Worm (Caenorhabditis elegans): Measurements from ENCODE around the gene Y57A10A.8.
A peak's percentile ranks its signal among the peaks of the same experiment; 100 is the strongest.
"Not testable (repeated sequence)": the region's sequence is repeated elsewhere in the genome, so short reads cannot be mapped to it uniquely, and the experiment has no call there.

The Y57A10A.8 gene

DNA sequence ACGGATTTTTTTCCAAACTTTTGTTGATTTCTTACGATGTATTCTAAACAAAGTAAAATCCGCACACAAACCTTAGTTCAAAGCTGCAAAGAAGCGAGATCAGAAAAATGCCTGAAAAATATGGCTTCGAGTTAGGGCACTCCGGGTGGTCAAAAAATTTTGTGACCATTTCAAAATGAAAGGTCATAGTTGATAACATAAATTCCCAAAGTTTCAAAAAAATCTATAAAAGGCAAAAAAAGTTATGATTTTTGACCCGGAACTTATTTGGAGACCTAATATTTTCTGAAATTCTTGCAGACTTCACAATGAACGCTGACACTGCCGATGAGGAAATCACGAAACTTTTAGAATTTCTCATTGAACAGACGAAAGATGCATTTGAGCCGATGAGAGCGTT, at the start of gene Y57A10A.8:
TSS of gene Y57A10A.8 (plus strand) at position 301 of the 400 bp plus-strand sequence.
- TF ChIP-seq nhr-90 (tag; optimal IDR thresholded peaks at IDR 0.05; ENCODE audit: poor library complexity); mep-1 (tag; optimal IDR thresholded peaks at IDR 0.05); dpl-1 (GFP tag; optimal IDR thresholded peaks at IDR 0.05): not testable (repeated sequence)

DNA sequence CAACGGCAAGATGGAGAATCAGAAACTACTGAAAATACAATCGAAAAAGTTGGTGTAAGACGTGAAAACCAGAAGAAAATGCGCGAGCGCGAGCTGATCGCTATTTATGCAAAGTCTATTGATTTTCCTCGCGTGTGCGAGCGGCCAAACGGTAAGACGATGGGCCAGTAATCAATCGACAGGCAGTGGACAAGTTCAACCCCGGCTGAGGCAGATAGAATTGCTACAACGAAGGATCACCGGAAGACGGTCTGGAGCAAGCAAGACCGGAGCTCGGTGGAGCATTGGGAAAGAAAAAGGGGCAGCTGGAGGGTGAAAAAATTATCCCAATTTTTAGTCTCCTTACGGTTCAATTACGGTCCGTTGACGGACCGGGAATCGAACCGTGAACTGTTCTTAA, 41.9 kb upstream of the Y57A10A.8 start:
- peak; percentile 20 for TF ChIP-seq nhr-19 (GFP tag; conservative IDR thresholded peaks at IDR 0.05)
- peak; percentile 19; the same call in 1 of the 2 replicates for TF ChIP-seq grh-1 (GFP tag; IDR thresholded peaks at IDR 0.05)

DNA sequence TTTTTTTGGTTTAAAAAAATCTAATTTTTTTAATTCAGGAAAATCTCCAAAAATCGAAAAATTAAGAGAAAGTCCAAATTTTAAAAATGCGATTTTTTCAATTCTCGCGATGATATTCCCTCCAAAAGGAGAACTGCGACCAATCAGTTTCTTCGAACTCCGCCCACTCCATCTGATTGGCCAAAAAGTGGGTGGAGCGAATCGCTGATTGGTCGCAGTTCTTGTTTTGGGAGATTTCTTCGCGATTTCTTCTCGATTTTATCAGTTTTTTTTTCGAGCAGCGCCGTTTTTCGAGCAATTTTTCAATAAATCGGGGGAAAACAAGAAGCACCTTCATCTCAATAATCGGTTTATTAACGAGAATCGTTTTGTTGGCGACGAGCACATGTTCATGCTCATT, 34.2 kb upstream of the Y57A10A.8 start:
- no peak for TF ChIP-seq elt-2 (tag; optimal IDR thresholded peaks at IDR 0.05)
- no peak for TF ChIP-seq C34B4.2 (tag; optimal IDR thresholded peaks at IDR 0.05)
- TF ChIP-seq lin-15B (tag; optimal IDR thresholded peaks at IDR 0.05): no peak
- TF ChIP-seq lsy-2 (tag; optimal IDR thresholded peaks at IDR 0.05): no peak
- no peak for TF ChIP-seq ceh-88 (GFP tag; IDR thresholded peaks at IDR 0.05)
- no peak for TF ChIP-seq hlh-4 (tag; optimal IDR thresholded peaks at IDR 0.05)
- no peak for TF ChIP-seq lin-39 (tag; optimal IDR thresholded peaks at IDR 0.05)
- no peak for TF ChIP-seq sup-37 (GFP tag; optimal IDR thresholded peaks at IDR 0.05)
- TF ChIP-seq nhr-84 (tag; optimal IDR thresholded peaks at IDR 0.05): no peak
- TF ChIP-seq ztf-4 (tag; optimal IDR thresholded peaks at IDR 0.05): no peak

DNA sequence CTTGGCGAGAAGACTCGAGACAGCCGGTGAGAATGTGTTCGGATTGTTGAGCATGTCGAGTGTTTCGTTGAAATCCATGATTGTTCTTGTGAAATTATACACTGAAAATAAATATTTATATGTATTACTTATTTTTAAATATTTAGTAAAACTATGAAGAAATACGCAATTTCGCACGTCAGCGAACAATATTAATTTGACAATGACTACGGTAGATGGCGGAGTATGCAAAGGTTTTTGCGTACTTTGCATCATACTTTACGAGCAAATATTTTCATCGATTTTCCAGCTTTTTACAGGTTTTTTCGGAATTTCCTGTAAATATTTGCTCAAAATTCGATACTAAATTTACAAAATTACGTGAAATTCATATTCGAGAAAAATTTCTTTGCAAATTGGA, 33.8 kb upstream of the Y57A10A.8 start, which contains the start of gene set-24:
TSS of gene set-24 (minus strand) at position 101 of the 400 bp plus-strand sequence.
- TF ChIP-seq nhr-11 (tag; optimal IDR thresholded peaks at IDR 0.05) (no peak), ceh-82 (tag; optimal IDR thresholded peaks at IDR 0.05) (no peak), sup-37 (GFP tag; optimal IDR thresholded peaks at IDR 0.05) (no peak), sptf-1 (tag; optimal IDR thresholded peaks at IDR 0.05) (no peak), ztf-4 (tag; optimal IDR thresholded peaks at IDR 0.05) (no peak), tbx-2 (tag; optimal IDR thresholded peaks at IDR 0.05) (no peak), blmp-1 (tag; optimal IDR thresholded peaks at IDR 0.05) (no peak), elt-3 (tag; optimal IDR thresholded peaks at IDR 0.05) (no peak), snu-23 (GFP tag; optimal IDR thresholded peaks at IDR 0.05) (no peak), efl-3 (GFP tag; optimal IDR thresholded peaks at IDR 0.05) (no peak), hlh-4 (tag; optimal IDR thresholded peaks at IDR 0.05) (no peak), nhr-12 (tag; optimal IDR thresholded peaks at IDR 0.05) (no peak), nhr-47 (tag; optimal IDR thresholded peaks at IDR 0.05) (no peak), hlh-17 (GFP tag; optimal IDR thresholded peaks at IDR 0.05; ENCODE audit: borderline replicate concordance) (no peak), dpl-1 (GFP tag; optimal IDR thresholded peaks at IDR 0.05) (no peak), mdl-1 (tag; optimal IDR thresholded peaks at IDR 0.05) (no peak), lin-35 (GFP tag; optimal IDR thresholded peaks at IDR 0.05) (no peak), vab-15 (tag; optimal IDR thresholded peaks at IDR 0.05) (no peak), nhr-84 (tag; optimal IDR thresholded peaks at IDR 0.05) (no peak), fkh-8 (tag; optimal IDR thresholded peaks at IDR 0.05) (no peak)

DNA sequence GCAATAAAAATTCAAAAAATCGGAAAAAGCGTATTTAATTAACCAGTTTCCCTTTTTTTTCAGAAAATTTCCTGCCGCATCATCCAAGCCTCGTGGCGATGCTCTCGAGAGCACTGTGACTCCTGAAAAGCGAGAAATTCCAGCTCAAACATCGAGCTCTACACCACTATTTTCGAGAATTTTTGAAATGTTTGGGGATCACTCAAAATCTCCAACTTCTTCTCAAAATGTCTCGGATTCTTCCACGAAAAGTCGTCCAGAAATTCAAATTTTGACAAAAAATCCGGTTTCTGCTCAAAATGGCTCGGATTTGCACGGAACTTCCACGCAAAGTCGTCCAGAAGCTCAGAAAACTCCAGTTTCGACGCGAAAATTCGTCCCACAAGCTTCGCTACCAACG, 26.7 kb upstream of the Y57A10A.8 start:
- TF ChIP-seq zip-4 (GFP tag; optimal IDR thresholded peaks at IDR 0.05) (no peak), sup-37 (GFP tag; optimal IDR thresholded peaks at IDR 0.05) (no peak), aha-1 (tag; optimal IDR thresholded peaks at IDR 0.05) (no peak), ces-1 (GFP tag; optimal IDR thresholded peaks at IDR 0.05) (no peak), xbp-1 (tag; optimal IDR thresholded peaks at IDR 0.05) (no peak), ceh-8 (GFP tag; optimal IDR thresholded peaks at IDR 0.05) (no peak), sox-4 (tag; optimal IDR thresholded peaks at IDR 0.05) (no peak), ets-5 (GFP tag; IDR thresholded peaks at IDR 0.05) (no peak), ztf-4 (tag; optimal IDR thresholded peaks at IDR 0.05) (no peak), jun-1 (tag; optimal IDR thresholded peaks at IDR 0.05) (no peak), dsc-1 (tag; optimal IDR thresholded peaks at IDR 0.05) (no peak), lin-13 (GFP tag; optimal IDR thresholded peaks at IDR 0.05) (no peak), pqm-1 (tag; optimal IDR thresholded peaks at IDR 0.05) (no peak), lin-35 (GFP tag; optimal IDR thresholded peaks at IDR 0.05) (no peak), nhr-76 (tag; optimal IDR thresholded peaks at IDR 0.05) (no peak), nhr-77 (tag; optimal IDR thresholded peaks at IDR 0.05) (no peak), efl-3 (GFP tag; optimal IDR thresholded peaks at IDR 0.05) (no peak), hpl-2 (GFP tag; optimal IDR thresholded peaks at IDR 0.05) (no peak), tlp-1 (tag; optimal IDR thresholded peaks at IDR 0.05) (no peak)

All from whole organism, L1 larva.